Fruit fly (Drosophila melanogaster): Measurements from ENCODE around the gene CG32119.

CG32119 gene

dm6 chr3L:13235495-13236284, 12.8 kb downstream of the CG32119 start (continued):
- TF ChIP-seq CG8944 (GFP tag; optimal IDR thresholded peaks at IDR 0.05) (peak; percentile 19), en (GFP tag; optimal IDR thresholded peaks at IDR 0.05) (peak; percentile 22), pzg (GFP tag; optimal IDR thresholded peaks at IDR 0.05) (no peak), jigr1 (GFP tag; IDR thresholded peaks at IDR 0.05) (no peak), insv (GFP tag; optimal IDR thresholded peaks at IDR 0.05) (no peak), Bdp1 (GFP tag; optimal IDR thresholded peaks at IDR 0.05) (peak; percentile 37), CG10366 (GFP tag; IDR thresholded peaks at IDR 0.05) (no peak; the same call in 1 of the 2 replicates), CG14014 (GFP tag; IDR thresholded peaks at IDR 0.05) (peak; percentile 64; the same call in 1 of the 2 replicates), Hr39 (optimal IDR thresholded peaks at IDR 0.05) (no peak), ewg (GFP tag; optimal IDR thresholded peaks at IDR 0.05) (peak; percentile 62), ci (GFP tag; IDR thresholded peaks at IDR 0.05) (peak; percentile 92), CG4424 (GFP tag; optimal IDR thresholded peaks at IDR 0.05) (peak; percentile 79), twi (tag; optimal IDR thresholded peaks at IDR 0.05) (peak; percentile 39), CG10462 (GFP tag; optimal IDR thresholded peaks at IDR 0.05) (peak; percentile 22), CG5180 (GFP tag; optimal IDR thresholded peaks at IDR 0.05) (peak; percentile 75), CG4360 (GFP tag; IDR thresholded peaks at IDR 0.05) (peak; percentile 64), org-1 (GFP tag; optimal IDR thresholded peaks at IDR 0.05) (peak; percentile 75), CG4617 (GFP tag; optimal IDR thresholded peaks at IDR 0.05; ENCODE audit: borderline replicate concordance) (peak; percentile 20), CG10959 (GFP tag; IDR thresholded peaks at IDR 0.05) (peak; percentile 53; the same call in 1 of the 2 replicates), ac (GFP tag; optimal IDR thresholded peaks at IDR 0.05) (peak; percentile 69), CG13123 (GFP tag; optimal IDR thresholded peaks at IDR 0.05) (peak; percentile 58), CG2712 (tag; optimal IDR thresholded peaks at IDR 0.05) (peak; percentile 75), scrt (GFP tag; optimal IDR thresholded peaks at IDR 0.05) (peak; percentile 67), fd102C (GFP tag; optimal IDR thresholded peaks at IDR 0.05) (peak; percentile 50), yki (optimal IDR thresholded peaks at IDR 0.05) (no peak), Hmx (GFP tag; optimal IDR thresholded peaks at IDR 0.05) (no peak), tna (GFP tag; IDR thresholded peaks at IDR 0.05; ENCODE audit: partially characterized antibody) (no peak), CG32767 (GFP tag; IDR thresholded peaks at IDR 0.05) (peak; percentile 55; the same call in 1 of the 2 replicates), cato (GFP tag; optimal IDR thresholded peaks at IDR 0.05; ENCODE audit: borderline replicate concordance) (peak; percentile 65), CG11247 (GFP tag; IDR thresholded peaks at IDR 0.05) (no peak), CG16779 (GFP tag; IDR thresholded peaks at IDR 0.05) (no peak), CG4404 (GFP tag; IDR thresholded peaks at IDR 0.05) (no peak), nom (GFP tag; optimal IDR thresholded peaks at IDR 0.05) (no peak), CG17385 (GFP tag; optimal IDR thresholded peaks at IDR 0.05) (peak; percentile 46), Doc2 (GFP tag; IDR thresholded peaks at IDR 0.05) (no peak), Hr3 (GFP tag; optimal IDR thresholded peaks at IDR 0.05) (no peak), Hr51 (GFP tag; optimal IDR thresholded peaks at IDR 0.05) (peak in 1 of 2 experiments; percentile 46), h (optimal IDR thresholded peaks at IDR 0.05) (no peak), CG8478 (optimal IDR thresholded peaks at IDR 0.05) (no peak), hth (optimal IDR thresholded peaks at IDR 0.05) (no peak), CG32532 (GFP tag; IDR thresholded peaks at IDR 0.05) (no peak), oc (tag; optimal IDR thresholded peaks at IDR 0.05) (peak; percentile 79), hb (GFP tag; IDR thresholded peaks at IDR 0.05; ENCODE audit: partially characterized antibody) (no peak), pum (GFP tag; optimal IDR thresholded peaks at IDR 0.05) (peak; percentile 42), CG3726 (GFP tag; IDR thresholded peaks at IDR 0.05) (0 out of 3 replicates have a peak, but pooled peaks have one; percentile 58), Ada2b (GFP tag; IDR thresholded peaks at IDR 0.05) (peak; percentile 8; the same call in 1 of the 2 replicates), CTCF (GFP tag; optimal IDR thresholded peaks at IDR 0.05) (peak; percentile 62), Dek (tag; optimal IDR thresholded peaks at IDR 0.05) (no peak), gcm2 (GFP tag; optimal IDR thresholded peaks at IDR 0.05) (no peak), CG1792 (GFP tag; optimal IDR thresholded peaks at IDR 0.05) (peak; percentile 81), Opbp (GFP tag; IDR thresholded peaks at IDR 0.05; ENCODE audit: partially characterized antibody) (no peak), Dip2 (GFP tag; IDR thresholded peaks at IDR 0.05) (no peak)

All from whole organism, embryonic.